Worm (Caenorhabditis elegans) whole organism, L2 larva: ENCODE results near the gene M04C3.5.

Experiments
- ama-1 ChIP-seq: fragments of 150-350 bp; optimal IDR thresholded peaks from 2 replicates; lab custom pipeline; 2018; ENCODE audit warnings: inconsistent platforms
- lsy-2 ChIP-seq, 2 experiments: fragments of 150-350 bp in 1 of 2; sonication (generic microtip) in 1 of 2; optimal IDR thresholded peaks; 2 replicates each; lab custom pipeline; 2014 to 2017; ENCODE audit warnings: missing biosample characterization in 2 of 2, missing genetic modification characterization in 2 of 2
- nhr-129 ChIP-seq: fragments of 150-350 bp; optimal IDR thresholded peaks from 2 replicates; lab custom pipeline; 2014; ENCODE audit warnings: missing biosample characterization, missing genetic modification characterization
- nhr-237 ChIP-seq: fragments of 150-350 bp; optimal IDR thresholded peaks from 2 replicates; lab custom pipeline; 2014; ENCODE audit warnings: missing biosample characterization, missing genetic modification characterization
- ztf-4 ChIP-seq: fragments of 150-350 bp; optimal IDR thresholded peaks from 2 replicates; lab custom pipeline; 2014; ENCODE audit warnings: missing biosample characterization, missing genetic modification characterization

DNA sequence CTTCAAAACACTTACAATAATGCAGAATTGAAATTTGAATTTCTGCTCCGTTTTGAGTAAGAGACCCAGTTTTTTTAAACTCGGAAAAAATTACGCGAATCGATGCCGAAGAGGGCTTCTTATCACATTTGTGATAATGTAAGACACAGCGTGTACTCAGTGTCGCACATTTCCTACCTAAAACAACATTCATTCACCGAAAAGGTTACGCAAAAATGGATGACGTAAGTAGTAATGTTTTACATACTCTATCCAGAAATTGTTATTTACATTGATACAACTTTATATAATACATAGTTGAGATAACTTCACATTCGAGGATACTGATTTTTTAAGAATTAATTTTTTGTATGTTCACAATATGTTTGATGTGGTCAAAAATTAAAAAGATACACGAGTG lies 33.1 kb upstream of the M04C3.5 start, which contains the start of the genes C25F9.4 and C25F9.9:
- TF ChIP-seq ama-1 (lab: Kevin White, UChicago), result no peak
- TF ChIP-seq lsy-2 (tag; optimal IDR thresholded peaks at IDR 0.05; lab: Kevin White, UChicago), result no peak
- no peak for TF ChIP-seq ztf-4 (tag; lab: Kevin White, UChicago)
- no peak for TF ChIP-seq nhr-129 (tag; lab: Kevin White, UChicago)
- no peak for TF ChIP-seq nhr-237
